Fruit fly (Drosophila melanogaster): ENCODE results near the gene CG11360.

CG11360 gene

DNA sequence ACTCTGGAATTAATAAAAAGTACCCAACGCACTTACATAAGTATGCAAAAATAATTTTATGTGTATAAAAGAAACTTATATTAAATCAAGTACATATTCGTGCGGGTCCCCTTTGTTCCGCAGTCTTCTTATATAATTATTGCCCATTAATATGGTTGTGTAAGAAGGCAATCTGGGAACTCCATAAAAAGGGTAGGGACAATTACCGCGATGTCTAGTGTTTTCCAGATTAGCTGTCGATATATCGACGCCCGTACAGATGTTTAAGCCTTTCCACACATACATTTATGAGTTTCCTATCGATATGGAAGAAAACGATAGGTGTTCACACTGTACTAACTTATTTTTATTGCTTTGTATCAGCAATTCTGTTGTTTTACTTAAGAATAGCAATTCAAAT is 25.7 kb downstream of the CG11360 start (continued):
- TF ChIP-seq mirr (GFP tag; optimal IDR thresholded peaks at IDR 0.05) (no peak), Opbp (GFP tag; IDR thresholded peaks at IDR 0.05; ENCODE audit: partially characterized antibody) (no peak), nerfin-2 (GFP tag; IDR thresholded peaks at IDR 0.05; ENCODE audit: partially characterized antibody) (no peak), Sry-β (GFP tag; optimal IDR thresholded peaks at IDR 0.05) (no peak), chif (GFP tag; optimal IDR thresholded peaks at IDR 0.05) (peak in 1 of 2 experiments; percentile 23), CG2116 (GFP tag; optimal IDR thresholded peaks at IDR 0.05) (peak; percentile 67), Atf6 (GFP tag; IDR thresholded peaks at IDR 0.05) (no peak; the same call in 1 of the 2 replicates), chm (GFP tag; IDR thresholded peaks at IDR 0.05) (no peak), Dfd (GFP tag; optimal IDR thresholded peaks at IDR 0.05) (no peak), CG6854 (GFP tag; optimal IDR thresholded peaks at IDR 0.05) (no peak), CG18262 (tag; optimal IDR thresholded peaks at IDR 0.05) (peak; percentile 22), Doc2 (GFP tag; IDR thresholded peaks at IDR 0.05) (no peak), ase (GFP tag; IDR thresholded peaks at IDR 0.05) (no peak), kni (GFP tag; optimal IDR thresholded peaks at IDR 0.05) (no peak), MESR4 (GFP tag; optimal IDR thresholded peaks at IDR 0.05) (peak; percentile 21), Xrp1 (GFP tag; IDR thresholded peaks at IDR 0.05) (no peak), crp (GFP tag; optimal IDR thresholded peaks at IDR 0.05) (peak; percentile 24 to 89), CG17359 (tag; optimal IDR thresholded peaks at IDR 0.05) (peak; percentile 22), CG7357 (GFP tag; IDR thresholded peaks at IDR 0.05) (peak; percentile 98; the same call in 2 of the 3 replicates), CG14667 (GFP tag; IDR thresholded peaks at IDR 0.05) (no peak)

DNA sequence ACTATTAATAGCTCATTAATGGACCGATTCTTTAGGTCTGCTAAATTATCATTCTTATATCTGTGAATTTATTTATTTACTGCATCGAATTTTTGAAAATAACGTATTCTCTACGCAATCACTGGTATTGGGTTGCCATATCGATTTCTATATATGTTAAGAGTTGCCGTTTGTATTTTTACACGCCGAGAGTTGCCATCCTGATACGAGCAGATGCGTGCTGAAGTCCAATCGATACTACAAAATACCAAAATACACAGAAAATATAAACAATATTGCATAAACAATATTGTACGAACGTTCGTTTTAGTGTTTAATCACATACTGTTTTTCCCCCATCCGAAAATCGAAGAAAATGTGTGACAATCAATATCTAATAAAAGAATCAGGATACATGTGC is 26.5 kb downstream of the CG11360 start, which contains the start of gene ey:
Gene ey (plus strand): TSS at position 227 of the 400 bp plus-strand sequence.
- TF ChIP-seq Pdp1 (GFP tag; optimal IDR thresholded peaks at IDR 0.05) (peak in 1 of 2 experiments; percentile 93), vnd (GFP tag; IDR thresholded peaks at IDR 0.05; ENCODE audit: partially characterized antibody) (no peak), Elba2 (GFP tag; optimal IDR thresholded peaks at IDR 0.05) (peak; percentile 2), CG13624 (GFP tag; optimal IDR thresholded peaks at IDR 0.05) (peak; percentile 5), CG2199 (GFP tag; IDR thresholded peaks at IDR 0.05) (peak; percentile 82), CG10654 (GFP tag; optimal IDR thresholded peaks at IDR 0.05) (no peak), CG10431 (GFP tag; optimal IDR thresholded peaks at IDR 0.05) (no peak), inv (GFP tag; IDR thresholded peaks at IDR 0.05; ENCODE audit: partially characterized antibody) (peak; percentile 20; the same call in 1 of the 2 replicates), slbo (GFP tag; IDR thresholded peaks at IDR 0.05) (peak; percentile 20; the same call in 1 of the 2 replicates), CG5245 (GFP tag; optimal IDR thresholded peaks at IDR 0.05) (no peak), CG2120 (GFP tag; optimal IDR thresholded peaks at IDR 0.05) (peak; percentile 33), Fer3 (tag; optimal IDR thresholded peaks at IDR 0.05) (peak; percentile 17), CG17359 (tag; optimal IDR thresholded peaks at IDR 0.05) (peak; percentile 1), CG17186 (GFP tag; optimal IDR thresholded peaks at IDR 0.05) (peak; percentile 41), insv (GFP tag; optimal IDR thresholded peaks at IDR 0.05) (peak in 1 of 2 experiments; percentile 24), sr (GFP tag; IDR thresholded peaks at IDR 0.05) (no peak), CG30431 (GFP tag; optimal IDR thresholded peaks at IDR 0.05) (no peak), zen (tag; optimal IDR thresholded peaks at IDR 0.05) (peak; percentile 12), ato (GFP tag; IDR thresholded peaks at IDR 0.05; ENCODE audit: partially characterized antibody) (no peak), CG11696 (GFP tag; IDR thresholded peaks at IDR 0.05) (no peak), amos (GFP tag; IDR thresholded peaks at IDR 0.05; ENCODE audit: partially characterized antibody) (peak; percentile 41; the same call in 1 of the 2 replicates), zf30C (GFP tag; optimal IDR thresholded peaks at IDR 0.05) (peak; percentile 53), nom (GFP tag; optimal IDR thresholded peaks at IDR 0.05) (peak; percentile 69), NC2β (GFP tag; optimal IDR thresholded peaks at IDR 0.05) (peak; percentile 20), CG12769 (tag; optimal IDR thresholded peaks at IDR 0.05) (peak; percentile 33), chif (GFP tag; optimal IDR thresholded peaks at IDR 0.05) (peak in 1 of 2 experiments; percentile 9), trem (tag; optimal IDR thresholded peaks at IDR 0.05) (peak; percentile 71), CG33213 (GFP tag; optimal IDR thresholded peaks at IDR 0.05) (peak; percentile 90), pum (GFP tag; optimal IDR thresholded peaks at IDR 0.05) (peak; percentile 9), CG2116 (GFP tag; optimal IDR thresholded peaks at IDR 0.05) (peak; percentile 67), CG34224 (GFP tag; IDR thresholded peaks at IDR 0.05; ENCODE audit: partially characterized antibody) (no peak), CG8924 (tag; optimal IDR thresholded peaks at IDR 0.05) (peak; percentile 81)
